Fruit fly (Drosophila melanogaster) whole organism, pupa: ENCODE data around the gene CG15209.

Experiments
- CG10348 ChIP-seq: fragments of 200-800 bp; sonication (Bioruptor generic); IDR thresholded peaks from 2 replicates; pipeline ENCODE4 v1.3.6; 2022; ENCODE audit warnings: missing biosample characterization, missing genetic modification characterization
- CG12605 ChIP-seq: fragments of 200-800 bp; sonication (Bioruptor generic); IDR thresholded peaks from 2 replicates; pipeline ENCODE4 v1.3.6; 2022; ENCODE audit warnings: missing biosample characterization, missing genetic modification characterization
- CG13204 ChIP-seq: fragments of 200-800 bp; sonication (Bioruptor generic); optimal IDR thresholded peaks from 2 replicates; lab custom pipeline; 2018; ENCODE audit warnings: missing biosample characterization, mild to moderate bottlenecking, missing genetic modification characterization, moderate library complexity
- CG14655 ChIP-seq: fragments of 200-800 bp; sonication (Bioruptor generic); optimal IDR thresholded peaks from 3 replicates; lab custom pipeline; 2017; ENCODE audit warnings: mild to moderate bottlenecking, missing biosample characterization, missing genetic modification reagents, missing genetic modification characterization
- CG15710 ChIP-seq: fragments of 200-800 bp; sonication (Bioruptor generic); optimal IDR thresholded peaks from 2 replicates; lab custom pipeline; 2018; ENCODE audit warnings: missing biosample characterization, mild to moderate bottlenecking, missing genetic modification characterization, moderate library complexity
- CG17806 ChIP-seq: fragments of 200-800 bp; sonication (Bioruptor generic); optimal IDR thresholded peaks from 2 replicates; lab custom pipeline; 2018; ENCODE audit warnings: missing biosample characterization, mild to moderate bottlenecking, missing genetic modification characterization, moderate library complexity
- CG32121 ChIP-seq: fragments of 200-800 bp; sonication (Bioruptor generic); IDR thresholded peaks from 2 replicates; pipeline ENCODE4 v1.3.6; 2022; ENCODE audit warnings: missing biosample characterization, missing genetic modification characterization
- CG34367 ChIP-seq: fragments of 200-800 bp; sonication (Bioruptor generic); optimal IDR thresholded peaks from 2 replicates; lab custom pipeline; 2018; ENCODE audit warnings: missing biosample characterization, mild to moderate bottlenecking, missing genetic modification characterization
- CG4496 ChIP-seq: fragments of 200-800 bp; sonication (Bioruptor generic); IDR thresholded peaks from 3 replicates; pipeline ENCODE4 v1.3.6; 2022; ENCODE audit warnings: missing biosample characterization, missing genetic modification characterization
- CG8159 ChIP-seq: fragments of 200-800 bp; sonication (Bioruptor generic); optimal IDR thresholded peaks from 3 replicates; lab custom pipeline; 2018; ENCODE audit warnings: missing biosample characterization, mild to moderate bottlenecking, missing genetic modification characterization, moderate library complexity
- CG8301 ChIP-seq: fragments of 200-800 bp; sonication (Bioruptor generic); optimal IDR thresholded peaks from 2 replicates; lab custom pipeline; 2018; ENCODE audit warnings: missing biosample characterization, mild to moderate bottlenecking, missing genetic modification characterization
- CG9948 ChIP-seq: fragments of 200-800 bp; sonication (Bioruptor generic); optimal IDR thresholded peaks from 2 replicates; lab custom pipeline; 2018; ENCODE audit warnings: missing biosample characterization, mild to moderate bottlenecking, missing genetic modification characterization, moderate library complexity
- D1 ChIP-seq: fragments of 200-800 bp; sonication (Bioruptor generic); optimal IDR thresholded peaks from 2 replicates; lab custom pipeline; 2018; ENCODE audit warnings: missing biosample characterization, mild to moderate bottlenecking, missing genetic modification characterization, moderate library complexity
- EcR ChIP-seq: fragments of 200-800 bp; sonication (Bioruptor generic); optimal IDR thresholded peaks from 3 replicates; lab custom pipeline; 2019; ENCODE audit warnings: missing biosample characterization, missing genetic modification characterization, mild to moderate bottlenecking, moderate library complexity, missing genetic modification reagents
- Ets98B ChIP-seq: fragments of 200-800 bp; sonication (Bioruptor generic); IDR thresholded peaks from 2 replicates; pipeline ENCODE4 v1.3.6; 2022; ENCODE audit warnings: missing biosample characterization, missing genetic modification characterization
- Pif1A ChIP-seq: fragments of 200-800 bp; sonication (Bioruptor generic); optimal IDR thresholded peaks from 3 replicates; lab custom pipeline; 2016; ENCODE audit warnings: missing biosample characterization, missing genetic modification characterization
- Pif1B ChIP-seq: fragments of 200-800 bp; sonication (Bioruptor generic); optimal IDR thresholded peaks from 3 replicates; lab custom pipeline; 2016; ENCODE audit warnings: missing biosample characterization, missing genetic modification characterization
- Snoo ChIP-seq: fragments of 200-800 bp; sonication (Bioruptor generic); optimal IDR thresholded peaks from 3 replicates; lab custom pipeline; 2017; ENCODE audit warnings: missing biosample characterization, mild to moderate bottlenecking, missing genetic modification characterization, inconsistent platforms
- fd96Ca ChIP-seq: fragments of 200-800 bp; sonication (Bioruptor generic); IDR thresholded peaks from 3 replicates; pipeline ENCODE4 v1.3.6; 2022; ENCODE audit warnings: missing biosample characterization, missing genetic modification characterization
- gl ChIP-seq: fragments of 200-800 bp; sonication (Bioruptor generic); optimal IDR thresholded peaks from 2 replicates; lab custom pipeline; 2018; ENCODE audit warnings: missing biosample characterization, mild to moderate bottlenecking, missing genetic modification characterization
- rn ChIP-seq: fragments of 200-800 bp; sonication (Bioruptor generic); IDR thresholded peaks from 2 replicates; pipeline ENCODE4 v1.3.6; 2022; ENCODE audit warnings: missing biosample characterization, missing genetic modification characterization

CG15209 gene

DNA sequence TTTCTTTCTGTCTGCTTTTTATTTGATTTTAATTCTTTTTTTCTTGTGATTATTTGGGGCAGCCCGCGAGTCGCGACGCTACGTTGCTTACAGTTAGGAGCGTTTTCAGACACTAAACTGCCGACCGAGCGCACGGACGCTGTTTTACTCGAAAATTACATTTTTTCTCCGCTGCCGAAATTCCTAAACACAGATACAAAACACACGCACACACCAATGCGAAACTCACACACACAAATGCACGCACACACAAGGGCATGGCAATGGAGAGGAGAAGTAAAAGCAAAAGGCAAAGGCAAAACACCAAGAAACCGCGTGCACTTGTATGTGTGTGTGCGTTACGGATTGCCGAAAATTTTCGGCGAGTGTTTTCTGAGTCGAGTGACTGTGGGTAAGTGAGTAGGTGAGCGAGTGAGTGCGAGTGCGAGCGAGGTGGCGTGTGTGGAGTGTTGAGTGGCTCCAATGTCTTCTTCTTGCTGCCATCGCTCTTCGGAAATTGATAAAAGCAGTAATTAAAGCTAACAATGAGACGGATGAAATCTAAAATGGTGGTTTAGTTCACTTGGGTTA is 26.4 kb upstream of the CG15209 start:
- no peak for TF ChIP-seq CG8301 (tag; lab: Kevin White, UChicago)
- no peak for TF ChIP-seq CG4496 (GFP tag; lab: Robert Waterston, UW)
- TF ChIP-seq gl (tag; lab: Kevin White, UChicago), result no peak
- no peak for TF ChIP-seq CG34367 (tag; lab: Kevin White, UChicago)
- no peak for TF ChIP-seq CG12605 (GFP tag; lab: Robert Waterston, UW)

DNA sequence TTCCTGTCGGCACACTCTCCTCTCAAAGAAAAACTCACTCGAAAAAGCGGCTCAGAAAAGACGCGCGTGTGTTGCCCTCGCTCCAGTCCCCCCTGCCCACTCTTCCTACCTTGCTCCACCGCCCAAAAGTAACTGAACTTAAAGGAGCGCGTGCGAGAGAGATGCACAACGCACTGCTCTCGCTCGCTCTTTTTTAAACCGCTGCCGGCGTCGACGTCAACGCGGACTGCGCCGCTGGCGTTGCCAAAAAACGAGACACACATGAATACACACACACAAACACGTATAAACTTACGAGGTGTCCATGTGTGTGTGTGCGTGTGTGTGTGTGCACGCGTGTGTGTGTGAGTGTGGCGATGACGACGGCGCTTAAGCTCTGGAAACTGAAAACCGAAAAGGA is 25.1 kb upstream of the CG15209 start:
- TF ChIP-seq D1 (tag; lab: Kevin White, UChicago), result no peak
- no peak for TF ChIP-seq fd96Ca
- TF ChIP-seq CG13204, result no peak
- no peak for TF ChIP-seq CG9948
- no peak for TF ChIP-seq CG32121 (GFP tag; lab: Robert Waterston, UW)
- TF ChIP-seq CG12605 (GFP tag; lab: Robert Waterston, UW), result no peak
- TF ChIP-seq gl (tag; lab: Kevin White, UChicago), result no peak
- no peak for TF ChIP-seq CG14655 (GFP tag; lab: Kevin White, UChicago)
- TF ChIP-seq CG15710, result no peak
- TF ChIP-seq rn (GFP tag; lab: Robert Waterston, UW), result no peak
- TF ChIP-seq Snoo (tag; lab: Kevin White, UChicago), result no peak
- TF ChIP-seq EcR, result no peak
- no peak for TF ChIP-seq CG17806 (tag; lab: Kevin White, UChicago)
- no peak for TF ChIP-seq CG8159 (tag; lab: Kevin White, UChicago)
- TF ChIP-seq Ets98B (GFP tag; lab: Robert Waterston, UW), result no peak
- TF ChIP-seq Pif1B (GFP tag; lab: Kevin White, UChicago), result no peak
- TF ChIP-seq CG34367 (tag; lab: Kevin White, UChicago), result no peak
- TF ChIP-seq Pif1A, result no peak

DNA sequence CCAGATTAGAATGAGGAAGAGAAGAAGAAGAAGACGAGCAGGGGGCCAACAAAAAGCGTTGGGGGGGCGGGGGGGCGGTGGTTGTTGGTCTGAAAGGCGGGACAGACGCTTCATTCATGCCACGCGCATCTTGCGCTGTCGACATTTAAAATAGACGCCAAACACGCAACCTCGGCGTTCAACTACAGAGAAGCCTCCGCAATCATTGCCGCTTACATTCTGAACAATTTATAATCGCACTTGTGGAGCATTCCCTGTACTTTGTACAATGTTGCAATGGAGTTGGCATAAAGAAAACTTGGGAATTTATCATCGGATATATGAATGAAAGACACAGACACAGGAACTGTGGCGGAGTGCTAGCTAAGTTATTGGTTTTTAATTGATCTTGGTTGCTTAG is 21.3 kb upstream of the CG15209 start:
- TF ChIP-seq CG8159 (tag; lab: Kevin White, UChicago) (no peak), CG34367 (tag; lab: Kevin White, UChicago) (no peak), Ets98B (GFP tag; lab: Robert Waterston, UW) (no peak), CG12605 (GFP tag; lab: Robert Waterston, UW) (no peak), Pif1A (no peak), CG32121 (GFP tag; lab: Robert Waterston, UW) (no peak), CG13204 (no peak), CG15710 (no peak), CG17806 (tag; lab: Kevin White, UChicago) (no peak), Pif1B (GFP tag; lab: Kevin White, UChicago) (no peak), gl (tag; lab: Kevin White, UChicago) (no peak), CG14655 (GFP tag; lab: Kevin White, UChicago) (no peak), rn (GFP tag; lab: Robert Waterston, UW) (no peak), Snoo (tag; lab: Kevin White, UChicago) (no peak), CG10348 (no peak), D1 (tag; lab: Kevin White, UChicago) (no peak), CG4496 (GFP tag; lab: Robert Waterston, UW) (no peak), EcR (no peak), CG9948 (no peak)

DNA sequence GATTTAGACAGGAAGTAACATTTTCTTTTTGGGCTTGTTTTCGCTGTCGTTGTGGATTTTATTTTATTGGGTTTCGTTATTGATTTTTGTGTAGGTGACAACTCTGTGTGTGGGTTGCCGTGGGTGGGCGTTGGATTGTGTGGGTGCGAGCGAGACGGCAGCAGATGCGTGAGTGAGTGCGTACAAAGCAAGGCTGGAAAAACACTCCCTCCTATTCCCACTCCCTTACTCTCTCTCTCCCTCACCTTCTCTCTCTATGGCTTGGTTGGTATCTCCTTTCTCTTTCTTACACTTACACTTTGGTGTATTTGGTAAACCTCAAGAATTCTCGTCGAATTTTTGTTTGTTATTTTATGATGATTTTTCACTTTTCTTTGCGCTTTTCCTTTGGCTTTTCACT is 19.9 kb upstream of the CG15209 start:
- TF ChIP-seq CG32121 (GFP tag; lab: Robert Waterston, UW), result no peak
- TF ChIP-seq Snoo (tag; lab: Kevin White, UChicago), result no peak
- no peak for TF ChIP-seq gl (tag; lab: Kevin White, UChicago)
- TF ChIP-seq CG17806 (tag; lab: Kevin White, UChicago), result no peak
- TF ChIP-seq Pif1B (GFP tag; lab: Kevin White, UChicago), result no peak
- TF ChIP-seq CG14655 (GFP tag; lab: Kevin White, UChicago), result no peak
- TF ChIP-seq rn (GFP tag; lab: Robert Waterston, UW), result no peak
- TF ChIP-seq CG12605 (GFP tag; lab: Robert Waterston, UW), result no peak
- TF ChIP-seq CG15710, result no peak

DNA sequence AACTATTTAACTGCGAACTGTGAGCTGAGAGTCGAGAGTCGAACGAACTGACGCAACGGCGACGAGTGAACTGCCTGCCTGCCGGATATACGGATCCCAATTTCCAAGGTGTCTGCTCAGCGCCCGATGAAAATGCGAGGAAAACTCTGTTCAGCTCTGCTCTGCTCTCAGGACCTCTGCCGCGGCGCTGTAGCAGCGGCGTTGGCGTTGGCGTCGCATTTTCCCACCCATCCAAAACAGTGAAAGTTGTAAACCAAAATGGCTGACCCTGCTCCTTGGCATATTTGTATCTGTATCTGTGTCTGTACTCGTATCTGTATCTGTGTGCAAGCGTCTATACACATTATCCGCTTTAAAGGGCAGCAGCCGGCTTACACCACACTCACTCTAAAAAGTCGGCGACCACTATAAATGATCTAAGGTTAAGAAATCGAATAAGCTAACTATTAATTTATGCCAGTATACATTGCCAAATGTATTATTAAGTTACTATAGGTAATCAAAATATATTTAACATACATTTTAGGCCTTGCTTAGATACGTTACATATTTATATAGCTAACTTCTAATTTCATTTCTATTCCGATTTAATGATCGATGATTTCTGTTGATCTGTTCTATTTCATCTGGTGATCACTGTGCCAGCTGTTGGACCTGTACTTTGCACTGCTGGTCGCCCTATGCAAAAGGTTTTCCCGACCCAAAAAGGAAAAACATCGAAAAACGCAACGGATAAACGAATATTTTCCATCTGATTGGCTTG is 19.1 kb upstream of the CG15209 start:
- TF ChIP-seq CG8159 (tag; lab: Kevin White, UChicago) (no peak), Snoo (tag; lab: Kevin White, UChicago) (no peak), EcR (no peak), CG8301 (tag; lab: Kevin White, UChicago) (no peak), fd96Ca (no peak), CG14655 (GFP tag; lab: Kevin White, UChicago) (no peak), CG12605 (GFP tag; lab: Robert Waterston, UW) (no peak), gl (tag; lab: Kevin White, UChicago) (no peak), CG10348 (no peak), Pif1B (GFP tag; lab: Kevin White, UChicago) (no peak)
- TF ChIP-seq, all 21 proteins: peak for 0

DNA sequence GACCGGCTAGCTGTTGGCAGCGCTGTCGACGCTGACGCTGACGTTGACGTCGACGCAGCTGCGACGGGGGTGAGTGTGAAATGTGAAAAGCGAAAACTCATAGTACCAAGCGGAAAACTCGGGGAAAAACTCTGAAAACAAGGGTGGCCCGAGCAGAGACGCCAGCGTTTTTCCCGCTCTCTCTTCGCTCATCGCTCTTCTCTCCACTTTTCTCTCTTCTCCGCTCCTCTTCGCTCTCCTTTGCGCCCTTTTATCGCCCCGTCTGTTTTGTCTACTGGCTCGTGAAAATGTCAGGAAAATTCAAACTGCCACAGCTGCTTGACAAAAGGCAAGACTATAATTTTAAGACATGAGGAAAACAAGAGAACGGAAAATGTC is 18.6 kb upstream of the CG15209 start:
- TF ChIP-seq Ets98B (GFP tag; lab: Robert Waterston, UW), result no peak
- no peak for TF ChIP-seq CG32121 (GFP tag; lab: Robert Waterston, UW)
